Worm (Caenorhabditis elegans) whole organism, mixed stage, embryonic: ENCODE measurements around the gene sel-9.

ENCODE experiments used
- ces-1 ChIP-seq: fragments of 150-350 bp; optimal IDR thresholded peaks from 2 replicates; lab custom pipeline; 2014; ENCODE audit warnings: missing biosample characterization, missing genetic modification reagents, missing genetic modification characterization
- elt-1 ChIP-seq: sonication (generic microtip); optimal IDR thresholded peaks from 2 replicates; lab custom pipeline; 2017; ENCODE audit warnings: missing genetic modification characterization, mild to moderate bottlenecking, missing compliant biosample characterization, antibody characterized with exemption, moderate library complexity, borderline replicate concordance; ENCODE audit not compliant: insufficient read depth
- lin-13 ChIP-seq: fragments of 150-350 bp; optimal IDR thresholded peaks from 2 replicates; lab custom pipeline; 2014; ENCODE audit warnings: missing biosample characterization, missing genetic modification characterization
- lsy-2 ChIP-seq: fragments of 150-350 bp; optimal IDR thresholded peaks from 2 replicates; lab custom pipeline; 2014; ENCODE audit warnings: missing biosample characterization, missing genetic modification characterization
- nhr-12 ChIP-seq: fragments of 150-350 bp; optimal IDR thresholded peaks from 2 replicates; lab custom pipeline; 2014; ENCODE audit warnings: missing biosample characterization, missing genetic modification characterization
- snpc-4 ChIP-seq: fragments of 150-350 bp; optimal IDR thresholded peaks from 2 replicates; lab custom pipeline; 2014; ENCODE audit warnings: missing biosample characterization, missing genetic modification characterization
- unc-120 ChIP-seq: sonication (generic microtip); optimal IDR thresholded peaks from 2 replicates; lab custom pipeline; 2017; ENCODE audit warnings: missing genetic modification characterization, missing compliant biosample characterization; ENCODE audit not compliant: poor library complexity, severe bottlenecking

DNA sequence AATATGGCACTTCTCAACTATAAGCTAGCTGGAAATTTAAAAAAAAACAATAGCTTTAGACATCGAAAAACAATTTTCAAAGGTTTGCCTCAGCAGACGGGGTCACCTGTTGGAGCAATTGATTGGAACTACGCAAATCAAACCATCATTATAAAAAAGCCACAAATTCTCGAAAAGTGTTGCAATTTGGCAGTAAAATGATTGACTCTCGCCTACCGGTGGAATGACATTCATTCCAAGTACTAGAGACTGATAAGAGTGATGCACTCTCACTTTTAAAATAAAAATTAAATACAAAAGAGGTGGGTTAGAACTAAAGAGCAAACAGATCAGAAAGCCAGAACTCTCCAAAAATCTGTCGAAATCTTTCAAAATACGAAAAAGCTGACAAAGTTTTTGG is 16.9 kb downstream of the sel-9 start:
- TF ChIP-seq lsy-2 (tag; lab: Kevin White, UChicago) (no peak), elt-1 (tag; lab: Kevin White, UChicago) (no peak), lin-13 (tag; lab: Kevin White, UChicago) (no peak), unc-120 (tag; lab: Kevin White, UChicago) (no peak), snpc-4 (no peak), ces-1 (GFP tag; lab: Kevin White, UChicago) (no peak), nhr-12 (tag; lab: Kevin White, UChicago) (no peak)
